Worm (Caenorhabditis elegans) whole organism, mixed stage, embryonic: Measurements from ENCODE around the gene K04A8.1.

Experiments
- M03D4.4 ChIP-seq: sonication (generic microtip); optimal IDR thresholded peaks from 2 replicates; lab custom pipeline; 2017; ENCODE audit warnings: mild to moderate bottlenecking, missing genetic modification characterization, missing compliant biosample characterization
- bed-3 ChIP-seq: fragments of 200-800 bp; sonication (Bioruptor generic); optimal IDR thresholded peaks from 3 replicates; lab custom pipeline; 2018; ENCODE audit warnings: mild to moderate bottlenecking, missing genetic modification characterization, moderate library complexity, missing compliant biosample characterization
- blmp-1 ChIP-seq: fragments of 150-350 bp; optimal IDR thresholded peaks from 2 replicates; lab custom pipeline; 2014; ENCODE audit warnings: missing biosample characterization, missing genetic modification characterization
- ceh-39 ChIP-seq: fragments of 150-350 bp; optimal IDR thresholded peaks from 2 replicates; lab custom pipeline; 2014; ENCODE audit warnings: missing biosample characterization, missing genetic modification characterization
- ceh-43 ChIP-seq: fragments of 200-800 bp; sonication (Bioruptor generic); optimal IDR thresholded peaks from 2 replicates; lab custom pipeline; 2018; ENCODE audit warnings: mild to moderate bottlenecking, missing genetic modification characterization, moderate library complexity, missing compliant biosample characterization
- ceh-83 ChIP-seq: fragments of 200-800 bp; sonication (Bioruptor generic); optimal IDR thresholded peaks from 2 replicates; lab custom pipeline; 2018; ENCODE audit warnings: mild to moderate bottlenecking, missing genetic modification characterization, missing compliant biosample characterization
- ces-1 ChIP-seq: fragments of 150-350 bp; optimal IDR thresholded peaks from 2 replicates; lab custom pipeline; 2014; ENCODE audit warnings: missing biosample characterization, missing genetic modification reagents, missing genetic modification characterization
- cnd-1 ChIP-seq: fragments of 200-800 bp; sonication (Bioruptor generic); optimal IDR thresholded peaks from 2 replicates; lab custom pipeline; 2018; ENCODE audit warnings: mild to moderate bottlenecking, missing genetic modification characterization, missing compliant biosample characterization
- drap-1 ChIP-seq: fragments of 200-800 bp; sonication (Bioruptor generic); optimal IDR thresholded peaks from 3 replicates; lab custom pipeline; 2018; ENCODE audit warnings: mild to moderate bottlenecking, missing genetic modification characterization, missing compliant biosample characterization
- elt-1 ChIP-seq: sonication (generic microtip); optimal IDR thresholded peaks from 2 replicates; lab custom pipeline; 2017; ENCODE audit warnings: missing genetic modification characterization, mild to moderate bottlenecking, missing compliant biosample characterization, antibody characterized with exemption, moderate library complexity, borderline replicate concordance; ENCODE audit not compliant: insufficient read depth
- elt-3 ChIP-seq: fragments of 150-350 bp; optimal IDR thresholded peaks from 2 replicates; lab custom pipeline; 2014; ENCODE audit warnings: missing biosample characterization, missing genetic modification characterization
- flh-1 ChIP-seq: fragments of 200-800 bp; sonication (Bioruptor generic); optimal IDR thresholded peaks from 2 replicates; lab custom pipeline; 2018; ENCODE audit warnings: mild to moderate bottlenecking, missing genetic modification characterization, moderate library complexity, missing compliant biosample characterization
- ham-2 ChIP-seq: fragments of 200-800 bp; sonication (Bioruptor generic); optimal IDR thresholded peaks from 2 replicates; lab custom pipeline; 2018; ENCODE audit warnings: mild to moderate bottlenecking, missing genetic modification characterization, missing compliant biosample characterization
- lin-13 ChIP-seq: fragments of 150-350 bp; optimal IDR thresholded peaks from 2 replicates; lab custom pipeline; 2014; ENCODE audit warnings: missing biosample characterization, missing genetic modification characterization
- lin-32 ChIP-seq: fragments of 200-800 bp; sonication (Bioruptor generic); optimal IDR thresholded peaks from 2 replicates; lab custom pipeline; 2018; ENCODE audit warnings: mild to moderate bottlenecking, missing genetic modification characterization, missing compliant biosample characterization
- lsy-2 ChIP-seq: fragments of 150-350 bp; optimal IDR thresholded peaks from 2 replicates; lab custom pipeline; 2014; ENCODE audit warnings: missing biosample characterization, missing genetic modification characterization
- mep-1 ChIP-seq: fragments of 150-350 bp; optimal IDR thresholded peaks from 2 replicates; lab custom pipeline; 2017; ENCODE audit warnings: missing biosample characterization, missing genetic modification reagents, missing genetic modification characterization, inconsistent platforms
- mls-2 ChIP-seq: sonication (generic microtip); optimal IDR thresholded peaks from 2 replicates; lab custom pipeline; 2016; ENCODE audit warnings: mild to moderate bottlenecking, missing genetic modification characterization, moderate library complexity, missing compliant biosample characterization
- nhr-12 ChIP-seq: fragments of 150-350 bp; optimal IDR thresholded peaks from 2 replicates; lab custom pipeline; 2014; ENCODE audit warnings: missing biosample characterization, missing genetic modification characterization
- nhr-2 ChIP-seq: fragments of 150-350 bp; optimal IDR thresholded peaks from 2 replicates; lab custom pipeline; 2014; ENCODE audit warnings: missing biosample characterization, missing genetic modification characterization
- nhr-237 ChIP-seq: fragments of 150-350 bp; optimal IDR thresholded peaks from 2 replicates; lab custom pipeline; 2014; ENCODE audit warnings: missing biosample characterization, missing genetic modification characterization
- nhr-28 ChIP-seq: fragments of 150-350 bp; optimal IDR thresholded peaks from 2 replicates; lab custom pipeline; 2014; ENCODE audit warnings: missing biosample characterization, missing genetic modification characterization
- nhr-76 ChIP-seq: sonication (generic microtip); optimal IDR thresholded peaks from 2 replicates; lab custom pipeline; 2017; ENCODE audit warnings: missing biosample characterization, missing genetic modification characterization
- pha-4 ChIP-seq: fragments of 150-350 bp; optimal IDR thresholded peaks from 2 replicates; lab custom pipeline; 2018; ENCODE audit warnings: missing biosample characterization, missing genetic modification reagents, missing genetic modification characterization
- sem-2 ChIP-seq: fragments of 200-800 bp; sonication (Bioruptor generic); optimal IDR thresholded peaks from 2 replicates; lab custom pipeline; 2018; ENCODE audit warnings: mild to moderate bottlenecking, missing genetic modification characterization, missing compliant biosample characterization
- snpc-4 ChIP-seq: fragments of 150-350 bp; optimal IDR thresholded peaks from 2 replicates; lab custom pipeline; 2014; ENCODE audit warnings: missing biosample characterization, missing genetic modification characterization
- sptf-1 ChIP-seq: sonication (generic microtip); optimal IDR thresholded peaks from 2 replicates; lab custom pipeline; 2017; ENCODE audit warnings: mild to moderate bottlenecking, missing genetic modification characterization, moderate library complexity, missing compliant biosample characterization
- tbx-8 ChIP-seq: fragments of 200-800 bp; sonication (Bioruptor generic); optimal IDR thresholded peaks from 2 replicates; lab custom pipeline; 2018; ENCODE audit warnings: mild to moderate bottlenecking, missing genetic modification characterization, moderate library complexity, missing compliant biosample characterization
- unc-120 ChIP-seq: sonication (generic microtip); optimal IDR thresholded peaks from 2 replicates; lab custom pipeline; 2017; ENCODE audit warnings: missing genetic modification characterization, missing compliant biosample characterization; ENCODE audit not compliant: poor library complexity, severe bottlenecking
- unc-39 ChIP-seq: fragments of 150-350 bp; optimal IDR thresholded peaks from 2 replicates; lab custom pipeline; 2014; ENCODE audit warnings: missing biosample characterization, missing genetic modification characterization
- unc-62 ChIP-seq: fragments of 150-350 bp; optimal IDR thresholded peaks from 2 replicates; lab custom pipeline; 2014; ENCODE audit warnings: missing biosample characterization, missing genetic modification reagents, missing genetic modification characterization
- zip-8 ChIP-seq: fragments of 150-350 bp; optimal IDR thresholded peaks from 2 replicates; lab custom pipeline; 2014; ENCODE audit warnings: missing biosample characterization, missing genetic modification characterization
- ztf-11 ChIP-seq: fragments of 150-350 bp; optimal IDR thresholded peaks from 2 replicates; lab custom pipeline; 2014; ENCODE audit warnings: missing biosample characterization, missing genetic modification characterization

Gene K04A8.1

DNA sequence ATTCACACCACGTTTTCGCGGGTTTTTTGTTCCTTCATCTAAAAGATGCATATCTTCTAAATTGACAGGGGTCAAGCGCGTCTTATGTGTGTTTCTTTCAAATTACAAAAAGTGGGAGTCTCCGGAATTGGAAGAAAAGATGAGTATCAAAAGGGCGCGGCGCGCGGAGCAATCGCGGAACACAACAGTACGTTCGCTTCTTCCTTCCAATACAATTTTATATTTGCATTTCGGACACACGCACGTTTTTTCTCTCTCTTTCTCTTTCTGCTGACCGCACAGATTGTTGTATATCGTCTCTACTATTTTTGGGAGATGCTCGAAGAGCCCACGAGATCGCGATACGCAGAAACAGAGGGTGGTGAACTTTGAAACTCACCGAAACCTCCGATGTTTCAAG is 17.8 kb upstream of the K04A8.1 start:
- no peak for TF ChIP-seq blmp-1
- no peak for TF ChIP-seq ceh-43
- peak; percentile 9 for TF ChIP-seq zip-8 (tag; lab: Kevin White, UChicago)
- no peak for TF ChIP-seq ham-2 (GFP tag; lab: Kevin White, UChicago)
- TF ChIP-seq ceh-39 (tag; lab: Kevin White, UChicago), result no peak
- TF ChIP-seq nhr-237, result no peak

DNA sequence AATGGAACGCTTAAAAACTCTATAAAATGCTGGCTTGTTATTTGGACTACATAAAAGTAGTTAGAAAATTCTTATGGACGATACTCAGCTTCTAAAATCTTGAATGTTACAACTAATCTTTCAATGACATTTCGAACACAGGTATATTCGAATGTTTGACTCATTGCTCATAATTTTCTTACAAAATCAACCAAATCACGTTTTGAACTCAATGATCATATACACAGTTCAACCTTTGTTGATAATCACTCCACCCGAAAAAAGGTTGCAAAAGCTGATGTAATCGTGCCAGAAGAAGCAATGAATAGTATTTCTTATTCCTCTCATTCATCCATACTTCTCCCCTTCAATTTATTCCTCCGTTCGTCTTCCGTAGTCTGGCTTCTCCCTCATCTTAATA is 17.0 kb upstream of the K04A8.1 start, which contains the start of gene K04A8.20:
K04A8.20 (plus strand) TSS at position 301 of the 400 bp plus-strand sequence.
- TF ChIP-seq ceh-83 (GFP tag; lab: Kevin White, UChicago), result no peak
- TF ChIP-seq zip-8 (tag; lab: Kevin White, UChicago), result no peak
- no peak for TF ChIP-seq nhr-237
- no peak for TF ChIP-seq ceh-39 (tag; lab: Kevin White, UChicago)
- TF ChIP-seq unc-39 (tag; lab: Kevin White, UChicago), result no peak
- no peak for TF ChIP-seq ztf-11 (tag; lab: Kevin White, UChicago)
- no peak for TF ChIP-seq cnd-1 (tag; lab: Kevin White, UChicago)
- TF ChIP-seq unc-62 (GFP tag; lab: Kevin White, UChicago), result no peak
- TF ChIP-seq lsy-2 (tag; lab: Kevin White, UChicago), result no peak
- TF ChIP-seq pha-4, result no peak
- TF ChIP-seq, all 35 proteins: peak for 0

DNA sequence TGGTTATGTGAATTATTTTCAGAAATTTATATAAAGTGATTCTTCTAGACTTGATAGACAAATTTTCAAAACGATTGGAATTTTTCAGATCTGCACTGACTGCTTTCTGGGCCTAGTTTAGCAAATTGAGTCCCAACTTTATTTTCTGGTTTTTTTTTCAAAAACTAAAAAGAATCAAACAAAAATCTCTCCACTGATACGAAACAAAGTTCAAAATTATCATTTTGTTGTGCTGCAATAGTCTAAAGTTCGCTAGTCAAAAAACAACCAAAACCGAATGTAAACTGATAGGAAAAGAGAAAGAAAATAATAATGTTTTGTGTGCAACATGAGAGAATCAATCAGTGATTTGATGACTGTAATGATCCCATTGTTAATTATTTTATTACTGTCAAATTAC is 16.3 kb upstream of the K04A8.1 start, which contains the start of gene lipl-4:
lipl-4 (plus strand) TSS at position 301 of the 400 bp plus-strand sequence.
- TF ChIP-seq bed-3 (GFP tag; lab: Kevin White, UChicago) (no peak), mls-2 (no peak), elt-3 (tag; lab: Kevin White, UChicago) (no peak), tbx-8 (no peak), sptf-1 (tag; lab: Kevin White, UChicago) (no peak), M03D4.4 (tag; lab: Kevin White, UChicago) (no peak), nhr-2 (no peak), nhr-237 (no peak), cnd-1 (tag; lab: Kevin White, UChicago) (no peak), nhr-76 (tag; lab: Kevin White, UChicago) (no peak)
- TF ChIP-seq, all 35 proteins: peak for 0

DNA sequence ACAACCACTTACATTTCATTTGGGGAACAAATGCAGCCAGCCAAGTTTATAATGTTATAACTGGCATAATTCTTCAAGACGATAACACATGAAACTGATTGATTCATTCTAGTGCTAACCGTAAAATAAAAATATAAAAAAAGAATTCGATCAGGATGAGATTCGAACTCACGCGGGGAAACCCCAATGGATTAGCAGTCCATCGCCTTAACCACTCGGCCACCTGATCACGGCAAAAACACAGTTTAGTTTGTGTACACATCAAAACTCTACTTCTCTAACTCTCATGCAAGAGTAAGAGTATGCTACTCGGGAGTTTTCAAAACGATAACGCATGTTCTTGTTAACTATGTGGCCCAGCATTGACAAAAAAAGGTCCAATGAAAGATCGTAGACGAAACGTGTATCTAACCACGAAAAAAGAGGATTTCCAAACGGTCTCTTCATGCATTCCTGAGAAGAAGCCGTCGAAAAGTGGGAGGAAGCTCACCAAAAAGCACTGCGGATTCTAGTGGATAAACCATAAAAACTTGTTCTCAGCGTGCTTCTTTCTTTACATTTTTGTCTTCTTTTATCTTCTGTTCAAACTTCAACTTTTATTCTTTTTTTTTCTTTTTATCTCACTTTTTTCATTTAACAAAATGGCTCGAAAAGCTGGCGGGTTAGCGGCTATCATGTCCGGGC is 14.3 kb upstream of the K04A8.1 start, which contains the start of gene twk-10:
twk-10 (plus strand) TSS at position 634 of the 684 bp plus-strand sequence.
- peak; percentile 35 for TF ChIP-seq cnd-1 (tag; lab: Kevin White, UChicago)
- peak; percentile 48 for TF ChIP-seq ceh-83 (GFP tag; lab: Kevin White, UChicago)
- TF ChIP-seq drap-1 (GFP tag; lab: Kevin White, UChicago), result no peak
- TF ChIP-seq elt-1 (tag; lab: Kevin White, UChicago), result no peak
- TF ChIP-seq sem-2 (GFP tag; lab: Kevin White, UChicago), result peak; percentile 19
- peak; percentile 17 for TF ChIP-seq M03D4.4 (tag; lab: Kevin White, UChicago)
- TF ChIP-seq unc-120, result no peak
- TF ChIP-seq tbx-8, result no peak

DNA sequence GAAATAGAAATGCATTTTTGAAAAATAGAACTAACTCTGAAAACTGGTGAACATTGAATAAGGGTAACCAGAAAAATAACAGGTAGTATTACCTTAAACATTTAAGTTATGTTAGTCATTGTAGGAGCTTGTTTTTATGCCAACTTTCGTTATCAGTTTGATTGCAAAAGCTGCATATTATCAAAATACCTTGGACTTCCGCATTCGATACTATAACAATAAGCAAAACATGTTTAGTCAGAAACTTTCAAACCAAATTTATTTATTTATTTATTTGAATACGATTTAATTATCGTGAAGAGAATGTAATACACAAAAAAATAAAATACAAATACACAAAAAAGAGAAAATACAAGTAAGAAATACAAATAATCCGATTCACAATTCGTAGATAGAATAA is 11.8 kb upstream of the K04A8.1 start, which contains the start of gene K04A8.19:
K04A8.19 (minus strand) TSS at position 101 of the 400 bp plus-strand sequence.
- TF ChIP-seq lin-13, result no peak
- no peak for TF ChIP-seq bed-3 (GFP tag; lab: Kevin White, UChicago)
- TF ChIP-seq snpc-4 (tag; lab: Kevin White, UChicago), result no peak
- no peak for TF ChIP-seq unc-120
- no peak for TF ChIP-seq ztf-11 (tag; lab: Kevin White, UChicago)
- TF ChIP-seq elt-3 (tag; lab: Kevin White, UChicago), result no peak
- TF ChIP-seq ces-1 (GFP tag; lab: Kevin White, UChicago), result no peak
- no peak for TF ChIP-seq cnd-1 (tag; lab: Kevin White, UChicago)
- no peak for TF ChIP-seq lsy-2 (tag; lab: Kevin White, UChicago)

DNA sequence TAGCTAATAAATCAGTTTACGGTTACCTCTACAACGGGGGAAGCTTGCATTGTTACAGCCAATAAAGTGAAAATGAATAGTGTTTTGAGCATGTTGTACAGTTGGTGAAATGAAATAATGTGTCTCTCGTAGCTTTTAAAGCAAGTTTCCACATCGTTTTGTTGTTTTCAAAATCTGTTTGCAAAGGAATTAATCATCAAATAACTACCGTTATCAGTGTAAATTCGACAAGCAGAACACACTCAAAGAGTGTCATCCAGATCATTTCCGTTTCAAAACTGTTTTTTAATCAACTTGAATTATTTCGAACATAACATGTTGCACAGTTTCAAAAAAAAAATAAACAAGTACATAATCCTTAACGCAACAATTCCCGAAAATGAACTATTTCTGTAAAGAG is 9.1 kb upstream of the K04A8.1 start, which contains the start of gene spp-27:
spp-27 (minus strand) TSS at position 101 of the 400 bp plus-strand sequence.
- TF ChIP-seq mep-1 (tag; lab: Kevin White, UChicago), result no peak
- TF ChIP-seq tbx-8, result no peak
- TF ChIP-seq sptf-1 (tag; lab: Kevin White, UChicago), result no peak
- TF ChIP-seq nhr-12 (tag; lab: Kevin White, UChicago), result no peak
- TF ChIP-seq ceh-39 (tag; lab: Kevin White, UChicago), result no peak
- no peak for TF ChIP-seq mls-2
- no peak for TF ChIP-seq lin-13
- no peak for TF ChIP-seq lin-32 (GFP tag; lab: Kevin White, UChicago)
- no peak for TF ChIP-seq sem-2 (GFP tag; lab: Kevin White, UChicago)
- TF ChIP-seq pha-4, result no peak
- no peak for TF ChIP-seq snpc-4 (tag; lab: Kevin White, UChicago)
- TF ChIP-seq flh-1, result no peak
- TF ChIP-seq nhr-76 (tag; lab: Kevin White, UChicago), result no peak
- TF ChIP-seq elt-1 (tag; lab: Kevin White, UChicago), result no peak
- TF ChIP-seq nhr-28 (tag; lab: Kevin White, UChicago), result no peak
- TF ChIP-seq, all 35 proteins: peak for 0
